Worm (Caenorhabditis elegans): ENCODE data around the gene F38E1.3.

- TF ChIP-seq unc-62 (GFP tag; optimal IDR thresholded peaks at IDR 0.05) = no peak
- TF ChIP-seq egl-13 (tag; optimal IDR thresholded peaks at IDR 0.05) = no peak
- TF ChIP-seq zip-4 (GFP tag; optimal IDR thresholded peaks at IDR 0.05) = no peak
- TF ChIP-seq mdl-1 (tag; optimal IDR thresholded peaks at IDR 0.05) = no peak
- no peak for TF ChIP-seq sox-4 (tag; optimal IDR thresholded peaks at IDR 0.05)
- TF ChIP-seq elt-3 (tag; optimal IDR thresholded peaks at IDR 0.05) = no peak
- TF ChIP-seq nhr-76 (tag; optimal IDR thresholded peaks at IDR 0.05) = no peak
- TF ChIP-seq efl-1 (optimal IDR thresholded peaks at IDR 0.05) = no peak
- no peak for TF ChIP-seq efl-1 (GFP tag; optimal IDR thresholded peaks at IDR 0.05 in 1 of 2)
- TF ChIP-seq jun-1 (tag; optimal IDR thresholded peaks at IDR 0.05) = no peak
- TF ChIP-seq nhr-11 (tag; optimal IDR thresholded peaks at IDR 0.05) = no peak
- TF ChIP-seq lir-3 (tag; optimal IDR thresholded peaks at IDR 0.05; ENCODE audit: poor library complexity) = no peak
- no peak for TF ChIP-seq lin-39 (tag; optimal IDR thresholded peaks at IDR 0.05)
- no peak for TF ChIP-seq vab-15 (tag; optimal IDR thresholded peaks at IDR 0.05)
Observed at ce11 chrV:8357756-8358155, 18.2 kb upstream of the F38E1.3 start.

Measured in whole organism, L1 larva.